Worm (Caenorhabditis elegans): ENCODE data around the gene T06D4.6.

Gene T06D4.6

ce11 chrII:3338556-3338955 is 48.8 kb downstream of the T06D4.6 start, which contains the start of gene F14D2.7:
TSS of gene F14D2.7 (minus strand) at chrII:3338656.
- TF ChIP-seq rec-8 (tag; optimal IDR thresholded peaks at IDR 0.05): no peak
- no peak for TF ChIP-seq ceh-40 (GFP tag; IDR thresholded peaks at IDR 0.05)
- TF ChIP-seq Y56A3A.18 (GFP tag; IDR thresholded peaks at IDR 0.05): no peak
- TF ChIP-seq snpc-4 (GFP tag; optimal IDR thresholded peaks at IDR 0.05): no peak
- TF ChIP-seq snpc-4 (tag; optimal IDR thresholded peaks at IDR 0.05): no peak
- no peak for TF ChIP-seq bed-1 (GFP tag; IDR thresholded peaks at IDR 0.05)
- no peak for TF ChIP-seq ztf-6 (GFP tag; IDR thresholded peaks at IDR 0.05)
- no peak for TF ChIP-seq akir-1 (GFP tag; optimal IDR thresholded peaks at IDR 0.05)
- TF ChIP-seq hmg-20 (GFP tag; IDR thresholded peaks at IDR 0.05): no peak
- no peak for TF ChIP-seq lsy-27 (tag; optimal IDR thresholded peaks at IDR 0.05; ENCODE audit: borderline replicate concordance, insufficient read depth)
- no peak for TF ChIP-seq F33H1.4 (GFP tag; IDR thresholded peaks at IDR 0.05)
- TF ChIP-seq ztf-18 (tag; optimal IDR thresholded peaks at IDR 0.05): no peak
- no peak for TF ChIP-seq attf-3 (GFP tag; conservative IDR thresholded peaks at IDR 0.05)
- TF ChIP-seq somi-1 (GFP tag; optimal IDR thresholded peaks at IDR 0.05): no peak
- no peak for TF ChIP-seq Y53F4B.3 (GFP tag; IDR thresholded peaks at IDR 0.05)
- TF ChIP-seq F49E8.2 (tag; optimal IDR thresholded peaks at IDR 0.05; ENCODE audit: insufficient read depth): no peak
- TF ChIP-seq F57A8.1 (GFP tag; optimal IDR thresholded peaks at IDR 0.05): no peak
- TF ChIP-seq die-1 (tag; optimal IDR thresholded peaks at IDR 0.05): no peak
- no peak for TF ChIP-seq snpc-1.3 (tag; optimal IDR thresholded peaks at IDR 0.05; ENCODE audit: insufficient read depth)
- no peak for TF ChIP-seq B0019.2 (GFP tag; conservative IDR thresholded peaks at IDR 0.05)
- no peak for TF ChIP-seq egrh-3 (GFP tag; IDR thresholded peaks at IDR 0.05)
